Fruit fly (Drosophila melanogaster) whole organism, embryonic: ENCODE results near the gene SIFaR.

ENCODE experiments used
- Blimp-1 ChIP-seq: fragments of 200-800 bp; sonication (Bioruptor generic); optimal IDR thresholded peaks from 3 replicates; lab custom pipeline; 2018; ENCODE audit warnings: missing biosample characterization, missing genetic modification characterization, mild to moderate bottlenecking, moderate library complexity, missing genetic modification reagents
- BtbVII ChIP-seq: fragments of 200-800 bp; sonication (Bioruptor generic); optimal IDR thresholded peaks from 3 replicates; lab custom pipeline; 2017; ENCODE audit warnings: missing biosample characterization, mild to moderate bottlenecking, missing genetic modification characterization
- CG10209 ChIP-seq: fragments of 200-800 bp; sonication (Bioruptor generic); optimal IDR thresholded peaks from 3 replicates; lab custom pipeline; 2017; ENCODE audit warnings: missing biosample characterization, mild to moderate bottlenecking, missing genetic modification characterization, missing genetic modification reagents
- CG10267 ChIP-seq: fragments of 200-800 bp; sonication (Bioruptor generic); optimal IDR thresholded peaks from 2 replicates; lab custom pipeline; 2018; ENCODE audit warnings: missing biosample characterization, mild to moderate bottlenecking, missing genetic modification characterization, moderate library complexity
- CG10654 ChIP-seq: fragments of 200-800 bp; sonication (Bioruptor generic); optimal IDR thresholded peaks from 2 replicates; lab custom pipeline; 2016; ENCODE audit warnings: missing biosample characterization, missing genetic modification characterization
- CG11723 ChIP-seq: fragments of 200-800 bp; sonication (Bioruptor generic); optimal IDR thresholded peaks from 2 replicates; lab custom pipeline; 2017; ENCODE audit warnings: missing biosample characterization, mild to moderate bottlenecking, missing genetic modification characterization
- CG12104 ChIP-seq: fragments of 200-800 bp; sonication (Bioruptor generic); optimal IDR thresholded peaks from 3 replicates; lab custom pipeline; 2016; ENCODE audit warnings: missing biosample characterization, missing genetic modification characterization
- CG13296 ChIP-seq: fragments of 200-800 bp; sonication (Bioruptor generic); optimal IDR thresholded peaks from 3 replicates; lab custom pipeline; 2018; ENCODE audit warnings: missing biosample characterization, mild to moderate bottlenecking, missing genetic modification characterization
- CG13424 ChIP-seq: fragments of 200-800 bp; sonication (Bioruptor generic); optimal IDR thresholded peaks from 2 replicates; lab custom pipeline; 2019; ENCODE audit warnings: missing biosample characterization, mild to moderate bottlenecking, missing genetic modification characterization, moderate library complexity
- CG15269 ChIP-seq: fragments of 200-800 bp; sonication (Bioruptor generic); optimal IDR thresholded peaks from 2 replicates; lab custom pipeline; 2018; ENCODE audit warnings: missing biosample characterization, mild to moderate bottlenecking, missing genetic modification characterization, moderate library complexity
- CG1529 ChIP-seq: fragments of 200-800 bp; sonication (Bioruptor generic); optimal IDR thresholded peaks from 3 replicates; lab custom pipeline; 2018; ENCODE audit warnings: missing biosample characterization, missing genetic modification characterization
- CG16813 ChIP-seq: fragments of 200-800 bp; sonication (Bioruptor generic); IDR thresholded peaks from 3 replicates; pipeline ENCODE4 v1.3.6; 2022; ENCODE audit warnings: missing biosample characterization, missing genetic modification characterization; ENCODE audit not compliant: partially characterized antibody
- CG17361 ChIP-seq: fragments of 200-800 bp; sonication (Bioruptor generic); IDR thresholded peaks from 3 replicates; pipeline ENCODE4 v1.3.6; 2022; ENCODE audit warnings: missing biosample characterization, missing genetic modification characterization
- CG17385 ChIP-seq: fragments of 200-800 bp; sonication (Bioruptor generic); optimal IDR thresholded peaks from 3 replicates; lab custom pipeline; 2018; ENCODE audit warnings: missing biosample characterization, mild to moderate bottlenecking, missing genetic modification characterization
- CG2199 ChIP-seq: fragments of 200-800 bp; sonication (Bioruptor generic); IDR thresholded peaks from 3 replicates; pipeline ENCODE4 v1.3.6; 2022; ENCODE audit warnings: missing biosample characterization, missing genetic modification characterization
- CG2678 ChIP-seq: fragments of 200-800 bp; sonication (Bioruptor generic); optimal IDR thresholded peaks from 3 replicates; lab custom pipeline; 2019; ENCODE audit warnings: missing biosample characterization, mild to moderate bottlenecking, missing genetic modification characterization, moderate library complexity
- CG32772 ChIP-seq: fragments of 200-800 bp; sonication (Bioruptor generic); IDR thresholded peaks from 2 replicates; pipeline ENCODE4 v1.3.6; 2022; ENCODE audit warnings: missing biosample characterization, missing genetic modification characterization
- CG34422 ChIP-seq: fragments of 200-800 bp; sonication (Bioruptor generic); IDR thresholded peaks from 3 replicates; pipeline ENCODE4 v1.3.6; 2022; ENCODE audit warnings: missing biosample characterization, missing genetic modification characterization
- CG4820 ChIP-seq: fragments of 200-800 bp; sonication (Bioruptor generic); optimal IDR thresholded peaks from 3 replicates; lab custom pipeline; 2016; ENCODE audit warnings: missing biosample characterization, missing genetic modification characterization
- CG5953 ChIP-seq: fragments of 200-800 bp; sonication (Bioruptor generic); IDR thresholded peaks from 2 replicates; pipeline ENCODE4 v1.3.6; 2022; ENCODE audit warnings: missing biosample characterization, missing genetic modification characterization
- CG7556 ChIP-seq: fragments of 200-800 bp; sonication (Bioruptor generic); optimal IDR thresholded peaks from 2 replicates; lab custom pipeline; 2017; ENCODE audit warnings: missing biosample characterization, mild to moderate bottlenecking, missing genetic modification characterization
- CG7839 ChIP-seq: fragments of 200-800 bp; sonication (Bioruptor generic); optimal IDR thresholded peaks from 3 replicates; lab custom pipeline; 2018; ENCODE audit warnings: missing biosample characterization, mild to moderate bottlenecking, missing genetic modification characterization, moderate library complexity
- CG9727 ChIP-seq: fragments of 200-800 bp; sonication (Bioruptor generic); optimal IDR thresholded peaks from 3 replicates; lab custom pipeline; 2017; ENCODE audit warnings: missing biosample characterization, mild to moderate bottlenecking, missing genetic modification characterization
- CoRest ChIP-seq: fragments of 200-800 bp; sonication (Bioruptor generic); optimal IDR thresholded peaks from 3 replicates; lab custom pipeline; 2018; ENCODE audit warnings: missing biosample characterization, mild to moderate bottlenecking, missing genetic modification characterization, moderate library complexity
- CrebB ChIP-seq: fragments of 200-800 bp; sonication (Bioruptor generic); optimal IDR thresholded peaks from 3 replicates; lab custom pipeline; 2018; ENCODE audit warnings: missing biosample characterization, mild to moderate bottlenecking, missing genetic modification characterization
- D19A ChIP-seq: fragments of 200-800 bp; optimal IDR thresholded peaks from 3 replicates; lab custom pipeline; 2019; ENCODE audit warnings: missing biosample characterization, mild to moderate bottlenecking, missing genetic modification characterization, moderate library complexity
- Deaf1 ChIP-seq: fragments of 200-800 bp; optimal IDR thresholded peaks from 3 replicates; lab custom pipeline; 2019; ENCODE audit warnings: missing biosample characterization, mild to moderate bottlenecking, missing genetic modification characterization, moderate library complexity
- Fer1 ChIP-seq: fragments of 200-800 bp; sonication (Bioruptor generic); optimal IDR thresholded peaks from 2 replicates; lab custom pipeline; 2017; ENCODE audit warnings: missing biosample characterization, mild to moderate bottlenecking, missing genetic modification characterization
- Lhr ChIP-seq: fragments of 200-800 bp; sonication (Bioruptor generic); optimal IDR thresholded peaks from 3 replicates; lab custom pipeline; 2017; ENCODE audit warnings: mild to moderate bottlenecking, missing biosample characterization, missing genetic modification reagents, missing genetic modification characterization
- Meics ChIP-seq: fragments of 200-800 bp; sonication (Bioruptor generic); optimal IDR thresholded peaks from 2 replicates; lab custom pipeline; 2017; ENCODE audit warnings: missing biosample characterization, mild to moderate bottlenecking, missing genetic modification characterization
- Mrtf ChIP-seq: fragments of 200-800 bp; sonication (Bioruptor generic); IDR thresholded peaks from 3 replicates; pipeline ENCODE4 v1.3.6; 2022; ENCODE audit warnings: missing biosample characterization, missing genetic modification characterization
- Nf-YB ChIP-seq: fragments of 200-800 bp; sonication (Bioruptor generic); optimal IDR thresholded peaks from 3 replicates; lab custom pipeline; 2019; ENCODE audit warnings: missing biosample characterization, mild to moderate bottlenecking, missing genetic modification characterization, moderate library complexity
- Oli ChIP-seq: fragments of 200-800 bp; sonication (Bioruptor generic); optimal IDR thresholded peaks from 2 replicates; lab custom pipeline; 2018; ENCODE audit warnings: missing biosample characterization, mild to moderate bottlenecking, missing genetic modification characterization, moderate library complexity
- PHDP ChIP-seq: fragments of 200-800 bp; sonication (Bioruptor generic); optimal IDR thresholded peaks from 3 replicates; lab custom pipeline; 2018; ENCODE audit warnings: missing biosample characterization, mild to moderate bottlenecking, missing genetic modification characterization, moderate library complexity
- ac ChIP-seq: fragments of 200-800 bp; sonication (Bioruptor generic); optimal IDR thresholded peaks from 3 replicates; lab custom pipeline; 2017; ENCODE audit warnings: missing biosample characterization, mild to moderate bottlenecking, missing genetic modification characterization
- bcd ChIP-seq: fragments of 200-800 bp; sonication (Bioruptor generic); optimal IDR thresholded peaks from 2 replicates; lab custom pipeline; 2017; ENCODE audit warnings: missing biosample characterization, mild to moderate bottlenecking, missing genetic modification characterization
- dmrt99B ChIP-seq: fragments of 200-800 bp; sonication (Bioruptor generic); optimal IDR thresholded peaks from 2 replicates; lab custom pipeline; 2018; ENCODE audit warnings: missing biosample characterization, mild to moderate bottlenecking, missing genetic modification characterization, moderate library complexity
- dpn ChIP-seq, 2 experiments: fragments of 200-800 bp; sonication (Bioruptor generic); optimal IDR thresholded peaks; 3 replicates each; lab custom pipeline; 2016; ENCODE audit warnings: missing biosample characterization in 2 of 2, missing genetic modification characterization in 2 of 2
- dysf ChIP-seq: fragments of 200-800 bp; sonication (Bioruptor generic); IDR thresholded peaks from 3 replicates; pipeline ENCODE4 v1.3.6; 2022; ENCODE audit warnings: missing biosample characterization, missing genetic modification characterization
- fd96Cb ChIP-seq: fragments of 200-800 bp; sonication (Bioruptor generic); optimal IDR thresholded peaks from 2 replicates; lab custom pipeline; 2018; ENCODE audit warnings: missing biosample characterization, mild to moderate bottlenecking, missing genetic modification characterization, moderate library complexity
- mam ChIP-seq: fragments of 200-800 bp; sonication (Bioruptor generic); optimal IDR thresholded peaks from 3 replicates; lab custom pipeline; 2016; ENCODE audit warnings: missing biosample characterization, missing genetic modification characterization
- nmo ChIP-seq: fragments of 200-800 bp; sonication (Bioruptor generic); optimal IDR thresholded peaks from 2 replicates; lab custom pipeline; 2018; ENCODE audit warnings: missing biosample characterization, mild to moderate bottlenecking, missing genetic modification characterization, moderate library complexity
- onecut ChIP-seq: fragments of 200-800 bp; sonication (Bioruptor generic); IDR thresholded peaks from 2 replicates; pipeline ENCODE4 v1.3.6; 2022; ENCODE audit warnings: missing biosample characterization, missing genetic modification characterization
- peb ChIP-seq: fragments of 200-800 bp; sonication (Bioruptor generic); IDR thresholded peaks from 2 replicates; pipeline ENCODE4 v1.3.6; 2022; ENCODE audit warnings: missing biosample characterization, missing genetic modification characterization
- pnt ChIP-seq: fragments of 200-800 bp; sonication (Bioruptor generic); optimal IDR thresholded peaks from 3 replicates; lab custom pipeline; 2016; ENCODE audit warnings: missing biosample characterization, missing genetic modification characterization
- slbo ChIP-seq: fragments of 200-800 bp; sonication (Bioruptor generic); IDR thresholded peaks from 2 replicates; pipeline ENCODE4 v1.3.6; 2022; ENCODE audit warnings: missing biosample characterization, missing genetic modification characterization
- stwl ChIP-seq: fragments of 200-800 bp; sonication (Bioruptor generic); optimal IDR thresholded peaks from 3 replicates; lab custom pipeline; 2018; ENCODE audit warnings: missing biosample characterization, mild to moderate bottlenecking, missing genetic modification characterization, moderate library complexity
- tin ChIP-seq: fragments of 200-800 bp; sonication (Bioruptor generic); optimal IDR thresholded peaks from 3 replicates; lab custom pipeline; 2016; ENCODE audit warnings: missing biosample characterization, missing genetic modification characterization
- unpg ChIP-seq: fragments of 200-800 bp; sonication (Bioruptor generic); optimal IDR thresholded peaks from 3 replicates; lab custom pipeline; 2018; ENCODE audit warnings: missing biosample characterization, mild to moderate bottlenecking, missing genetic modification characterization, moderate library complexity
- vvl ChIP-seq: fragments of 200-800 bp; sonication (Bioruptor generic); IDR thresholded peaks from 2 replicates; pipeline ENCODE4 v1.3.6; 2022; ENCODE audit warnings: missing biosample characterization, missing genetic modification characterization

The SIFaR gene

DNA sequence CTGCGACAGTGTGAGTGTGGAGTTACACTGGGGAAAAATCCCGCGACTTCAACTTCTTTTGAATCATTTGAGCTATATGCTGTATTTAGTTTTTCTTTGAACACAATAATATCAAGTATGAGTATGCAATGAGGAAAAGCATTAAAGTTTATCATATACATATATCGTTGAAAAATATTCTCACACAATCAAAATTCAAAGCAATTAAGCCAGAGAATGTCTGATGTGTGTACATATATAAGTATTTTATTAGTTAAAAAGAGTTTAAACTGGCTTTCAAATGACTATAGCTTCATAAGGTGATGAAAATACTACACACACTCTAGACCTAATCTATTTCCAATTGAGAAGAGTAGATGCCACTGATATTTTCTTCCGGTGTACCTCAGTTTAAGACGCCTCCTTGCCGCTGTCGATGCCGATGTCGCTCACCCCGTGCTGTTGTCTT lies 43.0 kb upstream of the SIFaR start (continued):
- TF ChIP-seq PHDP (peak; percentile 32), CG13424 (tag; lab: Kevin White, UChicago) (peak; percentile 64), CG10209 (GFP tag; lab: Kevin White, UChicago) (peak; percentile 68), CG34422 (GFP tag; lab: Robert Waterston, UW) (no peak), onecut (peak; percentile 47; the same call in 1 of the 2 replicates), Deaf1 (tag; lab: Kevin White, UChicago) (peak; percentile 15), Blimp-1 (GFP tag; lab: Kevin White, UChicago) (peak; percentile 52), CG5953 (GFP tag; lab: Robert Waterston, UW) (no peak), CG10654 (GFP tag; lab: Kevin White, UChicago) (peak; percentile 5), CrebB (tag; lab: Kevin White, UChicago) (peak; percentile 2), nmo (GFP tag; lab: Kevin White, UChicago) (peak; percentile 79), CG2199 (GFP tag; lab: Robert Waterston, UW) (no peak), dpn (GFP tag; optimal IDR thresholded peaks at IDR 0.05; lab: Kevin White, UChicago) (peak; percentile 39 to 43), tin (GFP tag; lab: Kevin White, UChicago) (peak; percentile 37), CG32772 (GFP tag; lab: Robert Waterston, UW) (0 out of 2 replicates have a peak, but pooled peaks have one; percentile 6), Mrtf (GFP tag; lab: Robert Waterston, UW) (no peak), stwl (tag; lab: Kevin White, UChicago) (peak; percentile 2), Meics (GFP tag; lab: Kevin White, UChicago) (peak; percentile 41), ac (GFP tag; lab: Kevin White, UChicago) (peak; percentile 54), dmrt99B (tag; lab: Kevin White, UChicago) (peak; percentile 59), CG17361 (GFP tag; lab: Robert Waterston, UW) (peak; percentile 79), CG10267 (tag; lab: Kevin White, UChicago) (peak; percentile 55), CG7556 (GFP tag; lab: Kevin White, UChicago) (peak; percentile 81), CG1529 (GFP tag; lab: Kevin White, UChicago) (peak; percentile 51), CoRest (peak; percentile 77), CG16813 (GFP tag; lab: Robert Waterston, UW) (no peak), CG13296 (no peak), CG12104 (GFP tag; lab: Kevin White, UChicago) (peak; percentile 13), CG17385 (GFP tag; lab: Kevin White, UChicago) (peak; percentile 53), bcd (GFP tag; lab: Kevin White, UChicago) (peak; percentile 34), Nf-YB (GFP tag; lab: Kevin White, UChicago) (peak; percentile 32), Lhr (peak; percentile 30), CG7839 (peak; percentile 67), Fer1 (GFP tag; lab: Kevin White, UChicago) (peak; percentile 28), mam (GFP tag; lab: Kevin White, UChicago) (peak; percentile 0), dysf (GFP tag; lab: Robert Waterston, UW) (peak; percentile 28; the same call in 1 of the 3 replicates), slbo (0 out of 2 replicates have a peak, but pooled peaks have one; percentile 4), D19A (peak; percentile 60), unpg (GFP tag; lab: Kevin White, UChicago) (peak; percentile 23), Oli (peak; percentile 72), vvl (peak; percentile 31; the same call in 1 of the 2 replicates), peb (GFP tag; lab: Robert Waterston, UW) (no peak), fd96Cb (tag; lab: Kevin White, UChicago) (peak; percentile 60), pnt (GFP tag; lab: Kevin White, UChicago) (peak; percentile 1), CG4820 (GFP tag; lab: Kevin White, UChicago) (peak; percentile 26), CG2678 (tag; lab: Kevin White, UChicago) (peak; percentile 61), CG15269 (peak; percentile 34), CG11723 (GFP tag; lab: Kevin White, UChicago) (peak; percentile 45), BtbVII (peak; percentile 25), CG9727 (peak; percentile 89)
